Worm (Caenorhabditis elegans): ENCODE data around the gene glr-2.

DNA sequence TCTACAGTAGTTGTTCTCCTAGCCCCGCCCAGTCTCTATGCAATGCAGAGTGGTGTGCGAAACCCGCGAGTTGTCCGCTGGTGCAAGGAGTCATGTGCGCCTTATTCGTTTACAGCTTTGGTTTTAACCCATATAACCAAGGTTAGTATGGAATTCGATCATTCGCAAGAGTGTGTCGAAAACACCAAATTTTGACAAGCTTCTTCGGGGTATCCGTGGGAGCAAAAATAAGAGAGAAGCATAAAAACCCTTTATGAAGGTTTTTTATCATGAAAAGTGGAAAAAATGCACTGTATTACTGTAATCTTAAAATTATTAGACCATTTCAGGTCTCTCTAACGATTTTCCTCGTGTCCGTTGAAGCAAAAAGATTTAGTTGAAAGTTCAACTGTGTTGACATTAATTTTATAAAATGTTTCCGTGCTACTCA lies 2.6 kb downstream of the glr-2 start:
- TF ChIP-seq nhr-21 (tag; optimal IDR thresholded peaks at IDR 0.05) (peak; percentile 10), nhr-12 (tag; optimal IDR thresholded peaks at IDR 0.05) (no peak), F13H6.1 (tag; optimal IDR thresholded peaks at IDR 0.05) (peak; percentile 4), unc-62 (GFP tag; optimal IDR thresholded peaks at IDR 0.05) (no peak), egl-27 (tag; optimal IDR thresholded peaks at IDR 0.05) (peak; percentile 25), ztf-4 (tag; optimal IDR thresholded peaks at IDR 0.05) (no peak), ztf-11 (tag; optimal IDR thresholded peaks at IDR 0.05) (no peak), ceh-82 (tag; optimal IDR thresholded peaks at IDR 0.05) (no peak), mdl-1 (tag; optimal IDR thresholded peaks at IDR 0.05) (no peak), aly-2 (tag; optimal IDR thresholded peaks at IDR 0.05) (no peak), R02D3.7 (tag; optimal IDR thresholded peaks at IDR 0.05) (no peak), peb-1 (tag; optimal IDR thresholded peaks at IDR 0.05) (no peak)

All from whole organism, L2 larva.